Worm (Caenorhabditis elegans) whole organism, L1 larva: Measurements from ENCODE around the gene pqe-1.

ENCODE experiments used
- C04F5.9 ChIP-seq: sonication (generic microtip); optimal IDR thresholded peaks from 2 replicates; lab custom pipeline; 2016; ENCODE audit warnings: missing genetic modification characterization, missing compliant biosample characterization
- C34B4.2 ChIP-seq: sonication (generic microtip); optimal IDR thresholded peaks from 2 replicates; lab custom pipeline; 2017; ENCODE audit warnings: mild to moderate bottlenecking, missing genetic modification characterization, missing compliant biosample characterization
- F16B12.6 ChIP-seq: fragments of 150-350 bp; optimal IDR thresholded peaks from 2 replicates; lab custom pipeline; 2014; ENCODE audit warnings: missing biosample characterization, missing genetic modification characterization
- Y116A8C.19 ChIP-seq: sonication (generic microtip); optimal IDR thresholded peaks from 2 replicates; lab custom pipeline; 2016; ENCODE audit warnings: missing compliant biosample characterization, missing genetic modification characterization, borderline replicate concordance
- aha-1 ChIP-seq: fragments of 150-350 bp; optimal IDR thresholded peaks from 2 replicates; lab custom pipeline; 2014; ENCODE audit warnings: missing biosample characterization, missing genetic modification characterization
- alr-1 ChIP-seq: fragments of 200-800 bp; sonication (Bioruptor generic); optimal IDR thresholded peaks from 2 replicates; lab custom pipeline; 2018; ENCODE audit warnings: borderline replicate concordance, mild to moderate bottlenecking, missing genetic modification characterization, missing compliant biosample characterization
- aly-2 ChIP-seq: fragments of 150-350 bp; optimal IDR thresholded peaks from 2 replicates; lab custom pipeline; 2014; ENCODE audit warnings: missing biosample characterization, missing genetic modification characterization
- blmp-1 ChIP-seq: fragments of 150-350 bp; optimal IDR thresholded peaks from 2 replicates; lab custom pipeline; 2014; ENCODE audit warnings: missing biosample characterization, missing genetic modification characterization
- ceh-63 ChIP-seq: fragments of 200-800 bp; sonication (Bioruptor generic); optimal IDR thresholded peaks from 2 replicates; lab custom pipeline; 2018; ENCODE audit warnings: mild to moderate bottlenecking, missing genetic modification characterization, missing compliant biosample characterization
- ceh-82 ChIP-seq, 3 experiments: fragments of 150-350 bp in 1 of 3; sonication (generic microtip) in 2 of 3; optimal IDR thresholded peaks; 2 replicates each; lab custom pipeline; 2014 to 2017; ENCODE audit warnings: missing biosample characterization in 3 of 3, missing genetic modification characterization in 3 of 3
- ces-1 ChIP-seq: fragments of 150-350 bp; optimal IDR thresholded peaks from 2 replicates; lab custom pipeline; 2014; ENCODE audit warnings: missing biosample characterization, missing genetic modification reagents, missing genetic modification characterization
- dpl-1 ChIP-seq, 3 experiments: fragments of 150-350 bp in 2 of 3; sonication (generic microtip) in 1 of 3; optimal IDR thresholded peaks; 2 replicates each; lab custom pipeline; 2014 to 2017; ENCODE audit warnings: missing biosample characterization in 3 of 3, missing genetic modification characterization in 3 of 3, missing genetic modification reagents in 3 of 3
- efl-1 ChIP-seq, 4 experiments: fragments of 150-350 bp; optimal IDR thresholded peaks in 3 of 4; peaks in 1 of 4; 1 replicate in 1 of 4; 2 replicates in 3 of 4; lab custom pipeline; 2014; ENCODE audit warnings: missing biosample characterization in 2 of 4, missing genetic modification characterization in 2 of 4, missing genetic modification reagents in 2 of 4
- efl-3 ChIP-seq: fragments of 200-800 bp; sonication (Bioruptor generic); optimal IDR thresholded peaks from 2 replicates; lab custom pipeline; 2018; ENCODE audit warnings: mild to moderate bottlenecking, missing genetic modification characterization, missing compliant biosample characterization
- egl-13 ChIP-seq: sonication (generic microtip); optimal IDR thresholded peaks from 2 replicates; lab custom pipeline; 2016; ENCODE audit warnings: missing genotype, missing genetic modification reagents, missing genetic modification characterization, missing compliant biosample characterization
- elt-3 ChIP-seq, 6 experiments: fragments of 150-350 bp in 1 of 6; sonication (generic microtip); optimal IDR thresholded peaks; 2 replicates each; lab custom pipeline; 2017 to 2018; ENCODE audit warnings: missing biosample characterization in 6 of 6, missing genetic modification characterization in 6 of 6, inconsistent platforms in 1 of 6
- ets-5 ChIP-seq: fragments of 200-800 bp; sonication (Bioruptor generic); IDR thresholded peaks from 2 replicates; pipeline ENCODE4 v1.3.6; 2022; ENCODE audit warnings: missing genetic modification characterization, missing compliant biosample characterization
- fkh-8 ChIP-seq: sonication (generic microtip); optimal IDR thresholded peaks from 2 replicates; lab custom pipeline; 2016; ENCODE audit warnings: mild to moderate bottlenecking, missing genetic modification characterization, missing compliant biosample characterization
- hpl-2 ChIP-seq: fragments of 150-350 bp; optimal IDR thresholded peaks from 2 replicates; lab custom pipeline; 2014; ENCODE audit warnings: missing biosample characterization, missing genetic modification reagents, missing genetic modification characterization
- irx-1 ChIP-seq: sonication (generic microtip); optimal IDR thresholded peaks from 2 replicates; lab custom pipeline; 2016; ENCODE audit warnings: missing genetic modification characterization, missing compliant biosample characterization
- jun-1 ChIP-seq: fragments of 150-350 bp; optimal IDR thresholded peaks from 2 replicates; lab custom pipeline; 2014; ENCODE audit warnings: missing biosample characterization, missing genetic modification reagents, missing genetic modification characterization
- lin-14 ChIP-seq: fragments of 200-800 bp; sonication (Bioruptor generic); optimal IDR thresholded peaks from 2 replicates; lab custom pipeline; 2018; ENCODE audit warnings: mild to moderate bottlenecking, missing genetic modification characterization, moderate library complexity, missing compliant biosample characterization
- lin-15B ChIP-seq: fragments of 150-350 bp; sonication (generic microtip); optimal IDR thresholded peaks from 3 replicates; lab custom pipeline; 2014; ENCODE audit warnings: missing biosample characterization, missing genetic modification characterization
- lin-35 ChIP-seq, 2 experiments: fragments of 150-350 bp; optimal IDR thresholded peaks; 2 replicates each; lab custom pipeline; 2014; ENCODE audit warnings: missing biosample characterization in 2 of 2, missing genetic modification characterization in 2 of 2, missing genetic modification reagents in 2 of 2
- lin-39 ChIP-seq: fragments of 150-350 bp; optimal IDR thresholded peaks from 2 replicates; lab custom pipeline; 2014; ENCODE audit warnings: missing biosample characterization, missing genetic modification reagents, missing genetic modification characterization
- lir-3 ChIP-seq: sonication (generic microtip); optimal IDR thresholded peaks from 2 replicates; lab custom pipeline; 2016; ENCODE audit warnings: mild to moderate bottlenecking, missing genetic modification characterization, moderate library complexity, missing compliant biosample characterization; ENCODE audit not compliant: poor library complexity
- lsy-2 ChIP-seq, 2 experiments: fragments of 150-350 bp; optimal IDR thresholded peaks; 2 replicates each; lab custom pipeline; 2014; ENCODE audit warnings: missing biosample characterization in 2 of 2, missing genetic modification characterization in 2 of 2
- mab-9 ChIP-seq: fragments of 200-800 bp; sonication (Bioruptor generic); IDR thresholded peaks from 2 replicates; pipeline ENCODE4 v1.3.6; 2022; ENCODE audit warnings: missing genetic modification reagents, missing genetic modification characterization, missing compliant biosample characterization
- mdl-1 ChIP-seq, 2 experiments: fragments of 150-350 bp; optimal IDR thresholded peaks; 2 replicates each; lab custom pipeline; 2014 to 2017; ENCODE audit warnings: missing biosample characterization in 2 of 2, missing genetic modification characterization in 2 of 2, inconsistent platforms in 1 of 2
- mep-1 ChIP-seq: fragments of 150-350 bp; optimal IDR thresholded peaks from 2 replicates; lab custom pipeline; 2014; ENCODE audit warnings: missing biosample characterization, missing genetic modification characterization
- nhr-11 ChIP-seq: fragments of 150-350 bp; optimal IDR thresholded peaks from 2 replicates; lab custom pipeline; 2014; ENCODE audit warnings: missing biosample characterization, missing genetic modification characterization
- nhr-12 ChIP-seq: sonication (generic microtip); optimal IDR thresholded peaks from 2 replicates; lab custom pipeline; 2017; ENCODE audit warnings: missing biosample characterization, missing genetic modification characterization
- nhr-19 ChIP-seq: fragments of 200-800 bp; sonication (Bioruptor generic); conservative IDR thresholded peaks from 2 replicates; pipeline ENCODE4 v1.3.6; 2022; ENCODE audit warnings: missing genetic modification characterization, missing compliant biosample characterization
- nhr-20 ChIP-seq: sonication (generic microtip); optimal IDR thresholded peaks from 2 replicates; lab custom pipeline; 2016; ENCODE audit warnings: mild to moderate bottlenecking, missing genetic modification characterization, missing compliant biosample characterization
- nhr-28 ChIP-seq: fragments of 150-350 bp; optimal IDR thresholded peaks from 2 replicates; lab custom pipeline; 2014; ENCODE audit warnings: missing biosample characterization, missing genetic modification characterization
- nhr-77 ChIP-seq: fragments of 150-350 bp; optimal IDR thresholded peaks from 2 replicates; lab custom pipeline; 2014; ENCODE audit warnings: missing biosample characterization, missing genetic modification characterization
- nhr-84 ChIP-seq: sonication (generic microtip); optimal IDR thresholded peaks from 2 replicates; lab custom pipeline; 2017; ENCODE audit warnings: missing biosample characterization, missing genetic modification characterization
- nhr-85 ChIP-seq: sonication (generic microtip); peaks from one replicate; lab custom pipeline; 2016; ENCODE audit warnings: missing genetic modification characterization, inconsistent platforms, missing compliant biosample characterization
- nhr-90 ChIP-seq: sonication (generic microtip); optimal IDR thresholded peaks from 2 replicates; lab custom pipeline; 2016; ENCODE audit warnings: mild to moderate bottlenecking, missing genetic modification characterization, missing compliant biosample characterization; ENCODE audit not compliant: poor library complexity
- pax-3 ChIP-seq: fragments of 200-800 bp; sonication (Bioruptor generic); optimal IDR thresholded peaks from 2 replicates; lab custom pipeline; 2018; ENCODE audit warnings: mild to moderate bottlenecking, missing genetic modification characterization, moderate library complexity, missing compliant biosample characterization
- skn-1 ChIP-seq: fragments of 150-350 bp; optimal IDR thresholded peaks from 2 replicates; lab custom pipeline; 2014; ENCODE audit warnings: missing biosample characterization, missing genetic modification characterization
- snpc-4 ChIP-seq: fragments of 150-350 bp; optimal IDR thresholded peaks from 2 replicates; lab custom pipeline; 2014; ENCODE audit warnings: missing biosample characterization, missing genetic modification characterization
- snu-23 ChIP-seq: sonication (generic microtip); optimal IDR thresholded peaks from 2 replicates; lab custom pipeline; 2016; ENCODE audit warnings: missing genetic modification characterization, missing compliant biosample characterization
- sptf-1 ChIP-seq: fragments of 150-350 bp; optimal IDR thresholded peaks from 2 replicates; lab custom pipeline; 2014; ENCODE audit warnings: missing biosample characterization, missing genetic modification characterization
- swsn-7 ChIP-seq: sonication (generic microtip); optimal IDR thresholded peaks from 2 replicates; lab custom pipeline; 2016; ENCODE audit warnings: missing genetic modification characterization, missing compliant biosample characterization
- tbx-2 ChIP-seq: sonication (generic microtip); optimal IDR thresholded peaks from 2 replicates; lab custom pipeline; 2016; ENCODE audit warnings: missing genetic modification characterization, missing compliant biosample characterization
- unc-130 ChIP-seq: fragments of 150-350 bp; optimal IDR thresholded peaks from 2 replicates; lab custom pipeline; 2017; ENCODE audit warnings: missing biosample characterization, missing genetic modification characterization, inconsistent platforms
- unc-30 ChIP-seq: sonication (generic microtip); optimal IDR thresholded peaks from 2 replicates; lab custom pipeline; 2017; ENCODE audit warnings: missing biosample characterization, missing genetic modification characterization
- unc-86 ChIP-seq: sonication (generic microtip); optimal IDR thresholded peaks from 2 replicates; lab custom pipeline; 2016; ENCODE audit warnings: missing genetic modification characterization, missing compliant biosample characterization
- vab-15 ChIP-seq: sonication (generic microtip); optimal IDR thresholded peaks from 2 replicates; lab custom pipeline; 2017; ENCODE audit warnings: missing genotype, mild to moderate bottlenecking, missing genetic modification characterization, missing compliant biosample characterization
- xbp-1 ChIP-seq: sonication (generic microtip); optimal IDR thresholded peaks from 2 replicates; lab custom pipeline; 2016; ENCODE audit warnings: missing genetic modification characterization, missing compliant biosample characterization
- zag-1 ChIP-seq: fragments of 150-350 bp; optimal IDR thresholded peaks from 2 replicates; lab custom pipeline; 2014; ENCODE audit warnings: missing biosample characterization, missing genetic modification characterization
- zip-4 ChIP-seq: fragments of 200-800 bp; sonication (Bioruptor generic); optimal IDR thresholded peaks from 2 replicates; lab custom pipeline; 2018; ENCODE audit warnings: mild to moderate bottlenecking, missing genetic modification characterization, moderate library complexity, missing compliant biosample characterization
- ztf-4 ChIP-seq: fragments of 150-350 bp; optimal IDR thresholded peaks from 2 replicates; lab custom pipeline; 2014; ENCODE audit warnings: missing biosample characterization, missing genetic modification characterization

pqe-1 gene

ce11 chrIII:5280228-5280627, 30.8 kb upstream of the pqe-1 start:
- TF ChIP-seq efl-1 (optimal IDR thresholded peaks at IDR 0.05; lab: Kevin White, UChicago): peak; percentile 38 to 61
- TF ChIP-seq efl-1 (GFP tag; optimal IDR thresholded peaks at IDR 0.05 in 1 of 2; lab: Kevin White, UChicago): peak in 1 of 2 experiments; percentile 92
- TF ChIP-seq xbp-1 (tag; lab: Kevin White, UChicago): no peak
- TF ChIP-seq ces-1 (GFP tag; lab: Kevin White, UChicago): no peak
- no peak for TF ChIP-seq nhr-90 (tag; lab: Kevin White, UChicago)
- no peak for TF ChIP-seq nhr-12 (tag; lab: Kevin White, UChicago)
- no peak for TF ChIP-seq nhr-85 (tag; lab: Kevin White, UChicago)
- no peak for TF ChIP-seq nhr-11
- TF ChIP-seq ceh-82 (tag; optimal IDR thresholded peaks at IDR 0.05; lab: Kevin White, UChicago): peak in 1 of 3 experiments; percentile 35
- TF ChIP-seq lin-14 (GFP tag; lab: Kevin White, UChicago): peak; percentile 77
- TF ChIP-seq Y116A8C.19: no peak
- TF ChIP-seq hpl-2 (GFP tag; lab: Kevin White, UChicago): no peak
- no peak for TF ChIP-seq snpc-4 (tag; lab: Kevin White, UChicago)
- TF ChIP-seq unc-30: no peak
- no peak for TF ChIP-seq mab-9 (GFP tag; lab: Robert Waterston, UW)
- TF ChIP-seq irx-1 (tag; lab: Kevin White, UChicago): no peak
- TF ChIP-seq jun-1 (tag; lab: Kevin White, UChicago): no peak
- no peak for TF ChIP-seq ztf-4 (tag; lab: Kevin White, UChicago)
- TF ChIP-seq elt-3 (tag; optimal IDR thresholded peaks at IDR 0.05; lab: Kevin White, UChicago): no peak
- TF ChIP-seq C34B4.2: no peak
- TF ChIP-seq tbx-2 (tag; lab: Kevin White, UChicago): peak; percentile 5
- no peak for TF ChIP-seq zag-1
- TF ChIP-seq blmp-1 (tag; lab: Kevin White, UChicago): no peak
- TF ChIP-seq C04F5.9 (tag; lab: Kevin White, UChicago): no peak
- TF ChIP-seq lin-39 (tag; lab: Kevin White, UChicago): no peak
- no peak for TF ChIP-seq egl-13 (tag; lab: Kevin White, UChicago)
- peak in 1 of 2 experiments; percentile 26 for TF ChIP-seq lin-35 (GFP tag; optimal IDR thresholded peaks at IDR 0.05; lab: Kevin White, UChicago)
- no peak for TF ChIP-seq nhr-77 (tag; lab: Kevin White, UChicago)
- TF ChIP-seq aha-1 (tag; lab: Kevin White, UChicago): no peak
- TF ChIP-seq lir-3: no peak
- no peak for TF ChIP-seq lin-15B (tag; lab: Kevin White, UChicago)
- TF ChIP-seq nhr-20 (tag; lab: Kevin White, UChicago): no peak
- no peak for TF ChIP-seq sptf-1
- TF ChIP-seq unc-86 (tag; lab: Kevin White, UChicago): no peak
- no peak for TF ChIP-seq F16B12.6
- TF ChIP-seq mep-1 (tag; lab: Kevin White, UChicago): peak; percentile 16
- TF ChIP-seq ets-5: no peak
- peak; percentile 0 for TF ChIP-seq swsn-7 (tag; lab: Kevin White, UChicago)
- TF ChIP-seq pax-3 (tag; lab: Kevin White, UChicago): no peak
- no peak for TF ChIP-seq skn-1 (tag; lab: Kevin White, UChicago)
- no peak for TF ChIP-seq ceh-63 (GFP tag; lab: Kevin White, UChicago)
- TF ChIP-seq efl-3 (GFP tag; lab: Kevin White, UChicago): no peak
- TF ChIP-seq lsy-2 (tag; optimal IDR thresholded peaks at IDR 0.05; lab: Kevin White, UChicago): peak in 1 of 2 experiments; percentile 35
- no peak for TF ChIP-seq fkh-8 (tag; lab: Kevin White, UChicago)
- TF ChIP-seq vab-15 (tag; lab: Kevin White, UChicago): no peak
- no peak for TF ChIP-seq unc-130 (tag; lab: Kevin White, UChicago)
- TF ChIP-seq nhr-28 (tag; lab: Kevin White, UChicago): no peak
- no peak for TF ChIP-seq alr-1 (tag; lab: Kevin White, UChicago)
- TF ChIP-seq dpl-1 (GFP tag; optimal IDR thresholded peaks at IDR 0.05; lab: Kevin White, UChicago): peak in 1 of 3 experiments; percentile 20
- TF ChIP-seq aly-2 (tag; lab: Kevin White, UChicago): no peak
- TF ChIP-seq mdl-1 (tag; optimal IDR thresholded peaks at IDR 0.05; lab: Kevin White, UChicago): no peak
- TF ChIP-seq snu-23 (GFP tag; lab: Kevin White, UChicago): peak; percentile 31
- TF ChIP-seq zip-4 (GFP tag; lab: Kevin White, UChicago): no peak
- TF ChIP-seq nhr-84 (tag; lab: Kevin White, UChicago): no peak
- TF ChIP-seq nhr-19: peak; percentile 59
